Fruit fly (Drosophila melanogaster): ENCODE data around the gene RpL7-like.
A peak's percentile ranks its signal among the peaks of the same experiment; 100 is the strongest.

Gene RpL7-like

DNA sequence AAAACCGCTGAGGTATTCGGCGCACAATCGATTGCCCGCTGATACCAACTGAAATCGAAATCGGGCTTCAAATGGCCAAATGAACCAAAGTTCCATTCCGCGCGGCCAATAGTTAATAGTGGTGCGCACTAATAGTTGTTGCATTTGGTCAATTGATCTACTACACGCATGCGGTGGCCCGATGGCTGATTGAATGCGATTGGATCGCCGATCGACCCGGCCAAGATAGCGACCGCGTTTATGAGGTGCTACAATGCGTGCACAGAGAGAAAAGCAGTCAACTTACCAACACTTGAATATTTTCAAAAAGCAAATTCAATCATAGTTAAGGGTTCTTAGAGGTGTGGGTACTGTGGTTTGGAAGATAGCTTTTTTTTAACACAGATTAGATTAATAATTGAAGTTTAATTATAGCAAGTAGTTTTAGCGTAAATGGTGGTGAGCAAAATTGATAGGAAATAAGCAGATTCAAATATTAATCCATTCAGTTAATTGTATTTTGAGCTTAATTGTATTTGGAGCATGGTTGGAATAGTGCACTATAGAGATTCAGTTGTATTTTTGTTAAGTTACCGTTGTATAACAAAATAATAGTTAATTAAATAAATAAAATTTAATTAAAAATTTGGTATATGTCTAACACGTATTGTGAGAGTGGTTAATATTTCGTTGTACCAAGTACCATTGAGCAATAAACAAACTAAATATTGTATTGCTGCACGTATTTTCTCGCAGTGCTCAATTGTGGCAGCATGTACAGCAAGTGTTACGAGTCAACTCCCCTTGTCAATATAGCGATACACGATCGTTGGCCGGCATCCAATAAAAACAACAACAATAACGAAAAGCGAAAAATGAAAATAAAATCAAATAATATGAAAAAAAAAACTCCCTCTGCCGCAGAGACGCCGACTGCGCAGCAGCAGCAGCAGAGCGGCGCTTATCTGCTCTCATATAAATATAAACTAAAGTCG is 29.4 kb upstream of the RpL7-like start (continued):
- TF ChIP-seq Xbp1 (GFP tag; optimal IDR thresholded peaks at IDR 0.05) (peak; percentile 61), CG6654 (GFP tag; optimal IDR thresholded peaks at IDR 0.05) (peak; percentile 34), Dp (GFP tag; optimal IDR thresholded peaks at IDR 0.05) (peak; percentile 3), CG14441 (GFP tag; IDR thresholded peaks at IDR 0.05) (peak; percentile 62), CG4617 (GFP tag; optimal IDR thresholded peaks at IDR 0.05; ENCODE audit: borderline replicate concordance) (no peak), grau (tag; optimal IDR thresholded peaks at IDR 0.05) (peak; percentile 70), Myb (GFP tag; optimal IDR thresholded peaks at IDR 0.05) (peak; percentile 23), CG10654 (GFP tag; optimal IDR thresholded peaks at IDR 0.05) (peak; percentile 34), Fer1 (GFP tag; optimal IDR thresholded peaks at IDR 0.05) (no peak), eyg (GFP tag; optimal IDR thresholded peaks at IDR 0.05) (no peak), CG7271 (tag; optimal IDR thresholded peaks at IDR 0.05) (no peak), dmrt11E (tag; optimal IDR thresholded peaks at IDR 0.05) (peak; percentile 26), CG16815 (GFP tag; optimal IDR thresholded peaks at IDR 0.05) (no peak), dpn (GFP tag; optimal IDR thresholded peaks at IDR 0.05) (peak in 1 of 2 experiments; percentile 40), fd64A (GFP tag; optimal IDR thresholded peaks at IDR 0.05) (no peak), Sox102F (GFP tag; optimal IDR thresholded peaks at IDR 0.05) (peak; percentile 64), CG4328 (GFP tag; optimal IDR thresholded peaks at IDR 0.05) (peak; percentile 34), CG7928 (GFP tag; optimal IDR thresholded peaks at IDR 0.05) (no peak), Atf-2 (GFP tag; optimal IDR thresholded peaks at IDR 0.05) (no peak), onecut (GFP tag; IDR thresholded peaks at IDR 0.05) (peak; percentile 23; the same call in 1 of the 2 replicates), CG4730 (GFP tag; IDR thresholded peaks at IDR 0.05) (peak; percentile 51), CG15011 (GFP tag; optimal IDR thresholded peaks at IDR 0.05) (no peak), ewg (GFP tag; optimal IDR thresholded peaks at IDR 0.05) (peak; percentile 44), CG3726 (GFP tag; IDR thresholded peaks at IDR 0.05) (0 out of 3 replicates have a peak, but pooled peaks have one; percentile 47), CG7745 (tag; optimal IDR thresholded peaks at IDR 0.05) (no peak), insv (GFP tag; optimal IDR thresholded peaks at IDR 0.05) (no peak), CG4820 (GFP tag; optimal IDR thresholded peaks at IDR 0.05) (peak; percentile 35), CG6175 (GFP tag; IDR thresholded peaks at IDR 0.05) (peak; percentile 42; the same call in 1 of the 3 replicates), CG7839 (tag; optimal IDR thresholded peaks at IDR 0.05) (peak; percentile 69), CG6813 (GFP tag; optimal IDR thresholded peaks at IDR 0.05) (peak; percentile 28), CG10209 (GFP tag; optimal IDR thresholded peaks at IDR 0.05) (peak; percentile 70), vnd (GFP tag; IDR thresholded peaks at IDR 0.05; ENCODE audit: partially characterized antibody) (no peak), zen (tag; optimal IDR thresholded peaks at IDR 0.05) (peak; percentile 3), CG8281 (tag; optimal IDR thresholded peaks at IDR 0.05) (no peak), CG12391 (tag; optimal IDR thresholded peaks at IDR 0.05) (peak; percentile 69), CG4707 (GFP tag; optimal IDR thresholded peaks at IDR 0.05) (no peak), ssp (GFP tag; IDR thresholded peaks at IDR 0.05) (no peak), CG16863 (GFP tag; optimal IDR thresholded peaks at IDR 0.05) (peak; percentile 15), nerfin-1 (tag; optimal IDR thresholded peaks at IDR 0.05) (peak; percentile 3), CG18476 (GFP tag; optimal IDR thresholded peaks at IDR 0.05) (peak; percentile 35), Neu2 (GFP tag; optimal IDR thresholded peaks at IDR 0.05; ENCODE audit: borderline replicate concordance) (no peak), Hr51 (GFP tag; optimal IDR thresholded peaks at IDR 0.05) (peak in 1 of 2 experiments; percentile 75), CG1529 (GFP tag; optimal IDR thresholded peaks at IDR 0.05) (peak; percentile 27), sens (GFP tag) (peak; percentile 68), CG31365 (tag; optimal IDR thresholded peaks at IDR 0.05) (no peak), bcd (GFP tag; optimal IDR thresholded peaks at IDR 0.05) (peak; percentile 60), Hr39 (optimal IDR thresholded peaks at IDR 0.05) (no peak)

Data from whole organism, embryonic.